Worm (Caenorhabditis elegans) whole organism, young adult: ENCODE data around the gene eelo-1.

Source experiments
- F33H1.4 ChIP-seq: fragments of 200-800 bp; sonication (Bioruptor generic); IDR thresholded peaks from 2 replicates; pipeline ENCODE4 v1.3.6; 2022; ENCODE audit warnings: missing genetic modification reagents, missing genetic modification characterization, missing compliant biosample characterization
- lin-54 ChIP-seq: fragments of 200-800 bp; sonication (Bioruptor generic); optimal IDR thresholded peaks from 2 replicates; lab custom pipeline; 2018; ENCODE audit warnings: mild to moderate bottlenecking, missing genetic modification characterization, missing compliant biosample characterization
- sea-2 ChIP-seq: fragments of 200-800 bp; sonication (Bioruptor generic); IDR thresholded peaks from 2 replicates; pipeline ENCODE4 v1.3.6; 2022; ENCODE audit warnings: missing genetic modification characterization, missing compliant biosample characterization
- snpc-4 ChIP-seq, 5 experiments: fragments of 150-350 bp in 1 of 5; sonication (generic microtip) in 4 of 5; optimal IDR thresholded peaks; 2 replicates each; lab custom pipeline; 2014 to 2018; ENCODE audit warnings: missing genetic modification characterization in 5 of 5, missing biosample characterization in 3 of 5, antibody characterized with exemption in 2 of 5, mild to moderate bottlenecking in 2 of 5, missing compliant biosample characterization in 2 of 5, missing genotype in 2 of 5, moderate library complexity in 2 of 5, missing genetic modification reagents in 1 of 5

ce11 chrIII:1519906-1520305 is 38.4 kb downstream of the eelo-1 start:
- TF ChIP-seq F33H1.4 (no peak), lin-54 (GFP tag; lab: Kevin White, UChicago) (no peak), snpc-4 (GFP tag; optimal IDR thresholded peaks at IDR 0.05; lab: Kevin White, UChicago) (no peak), snpc-4 (tag; optimal IDR thresholded peaks at IDR 0.05; lab: Kevin White, UChicago) (no peak), sea-2 (no peak)
